Fruit fly (Drosophila melanogaster): ENCODE data around the gene Faf2.

DNA sequence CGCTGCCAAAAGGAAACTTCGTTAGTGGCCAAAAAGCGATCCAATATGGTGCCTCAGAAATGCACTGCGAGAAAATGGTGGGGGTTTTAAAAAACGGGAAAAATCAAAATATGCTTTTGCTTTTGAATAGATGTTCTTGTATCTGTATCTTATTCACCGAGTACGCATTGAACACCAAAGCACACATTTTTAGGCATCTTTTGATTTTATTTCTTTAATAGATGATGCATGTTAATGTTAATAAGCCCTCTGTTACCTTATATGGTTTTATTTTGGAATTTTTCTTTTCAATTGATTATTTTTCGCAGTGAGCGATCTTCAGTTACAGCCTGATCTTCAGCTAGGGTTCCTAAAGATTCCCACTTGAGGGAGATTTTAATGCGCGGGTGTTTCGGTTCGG, 35.4 kb upstream of the Faf2 start:
- no peak for TF ChIP-seq Met (GFP tag; optimal IDR thresholded peaks at IDR 0.05)
- TF ChIP-seq Blimp-1 (GFP tag; optimal IDR thresholded peaks at IDR 0.05) = no peak
- TF ChIP-seq Hr4 (GFP tag; optimal IDR thresholded peaks at IDR 0.05) = peak; percentile 83
